Fruit fly (Drosophila melanogaster): ENCODE data around the gene Aplip1.

Gene Aplip1

DNA sequence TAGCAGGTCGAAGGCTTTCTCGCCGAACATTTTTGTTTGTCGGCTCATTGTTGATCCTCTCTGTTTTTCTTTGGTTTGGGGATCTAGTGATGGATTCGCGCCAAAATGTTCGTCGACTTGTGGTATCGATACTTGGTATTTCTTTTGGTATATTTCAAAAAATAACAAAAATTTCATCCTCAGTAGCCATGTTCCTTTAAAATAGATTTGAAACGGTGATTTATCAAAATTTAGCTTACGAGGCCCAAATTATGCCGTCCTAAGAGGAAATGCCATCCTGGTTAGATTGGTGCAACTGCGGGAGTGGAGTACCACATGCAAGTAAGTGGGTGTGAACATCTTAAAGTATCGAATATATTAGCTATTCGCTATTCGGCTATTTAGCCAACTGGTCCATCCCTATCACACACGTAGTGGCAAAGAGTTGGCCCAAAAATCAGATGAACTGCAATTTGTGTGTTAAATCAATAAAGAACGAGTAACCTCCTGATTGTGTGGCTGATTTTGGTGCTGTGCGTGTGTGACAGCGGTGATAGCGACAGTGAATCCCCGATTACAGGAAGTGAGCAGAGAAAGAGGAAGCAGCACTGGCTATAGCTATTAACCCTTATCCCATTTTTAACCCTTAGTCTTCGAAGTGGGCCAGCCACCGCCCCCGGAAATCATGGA, 51.6 kb downstream of the Aplip1 start, which contains the start of the genes Psf1 and Sac1 (continued):
- TF ChIP-seq CG15514 (GFP tag; optimal IDR thresholded peaks at IDR 0.05) (peak; percentile 56), Opbp (GFP tag; IDR thresholded peaks at IDR 0.05; ENCODE audit: partially characterized antibody) (peak; percentile 73), BEAF-32 (GFP tag; optimal IDR thresholded peaks at IDR 0.05) (peak; percentile 97), CG5245 (GFP tag; optimal IDR thresholded peaks at IDR 0.05) (peak; percentile 22), CG9817 (tag; optimal IDR thresholded peaks at IDR 0.05) (peak; percentile 57), CG6813 (GFP tag; optimal IDR thresholded peaks at IDR 0.05) (no peak), cwo (GFP tag; optimal IDR thresholded peaks at IDR 0.05) (no peak), CG6765 (GFP tag; optimal IDR thresholded peaks at IDR 0.05) (no peak), B-H1 (GFP tag; IDR thresholded peaks at IDR 0.05) (no peak), org-1 (GFP tag; optimal IDR thresholded peaks at IDR 0.05) (no peak), hkb (optimal IDR thresholded peaks at IDR 0.05) (peak; percentile 30), hkb (GFP tag; IDR thresholded peaks at IDR 0.05) (no peak), Meics (GFP tag; optimal IDR thresholded peaks at IDR 0.05) (peak; percentile 23), CG33557 (GFP tag; optimal IDR thresholded peaks at IDR 0.05) (peak; percentile 50), HLH54F (GFP tag; optimal IDR thresholded peaks at IDR 0.05) (peak; percentile 65), CG2116 (GFP tag; optimal IDR thresholded peaks at IDR 0.05) (peak; percentile 61), Doc3 (GFP tag; IDR thresholded peaks at IDR 0.05; ENCODE audit: partially characterized antibody) (peak; percentile 91), CG18262 (tag; optimal IDR thresholded peaks at IDR 0.05) (peak; percentile 48), CG7963 (GFP tag; IDR thresholded peaks at IDR 0.05; ENCODE audit: partially characterized antibody) (no peak), CG16813 (GFP tag; IDR thresholded peaks at IDR 0.05; ENCODE audit: partially characterized antibody) (peak; percentile 91), CG4617 (GFP tag; optimal IDR thresholded peaks at IDR 0.05; ENCODE audit: borderline replicate concordance) (peak; percentile 94), CG11695 (GFP tag; IDR thresholded peaks at IDR 0.05) (no peak), gcm2 (GFP tag; optimal IDR thresholded peaks at IDR 0.05) (no peak), Dref (GFP tag; IDR thresholded peaks at IDR 0.05) (peak; percentile 57), CG10462 (GFP tag; optimal IDR thresholded peaks at IDR 0.05) (no peak), CG10274 (GFP tag; optimal IDR thresholded peaks at IDR 0.05) (no peak), Atf-2 (GFP tag; optimal IDR thresholded peaks at IDR 0.05) (peak; percentile 28), trh (GFP tag; optimal IDR thresholded peaks at IDR 0.05) (no peak), CG7357 (GFP tag; IDR thresholded peaks at IDR 0.05) (peak; percentile 98), run (tag; optimal IDR thresholded peaks at IDR 0.05) (no peak), ab (GFP tag; optimal IDR thresholded peaks at IDR 0.05) (no peak), schlank (tag; optimal IDR thresholded peaks at IDR 0.05) (no peak), HLH3B (GFP tag; IDR thresholded peaks at IDR 0.05) (no peak), chn (GFP tag; optimal IDR thresholded peaks at IDR 0.05) (peak; percentile 18), H15 (GFP tag; IDR thresholded peaks at IDR 0.05) (no peak), zfh2 (GFP tag; optimal IDR thresholded peaks at IDR 0.05) (peak; percentile 67), her (GFP tag; optimal IDR thresholded peaks at IDR 0.05) (no peak), Hmr (GFP tag; optimal IDR thresholded peaks at IDR 0.05) (peak; percentile 23), CG6683 (GFP tag; optimal IDR thresholded peaks at IDR 0.05) (no peak), gfzf (GFP tag; optimal IDR thresholded peaks at IDR 0.05) (peak; percentile 56), Dip3 (GFP tag; optimal IDR thresholded peaks at IDR 0.05) (peak; percentile 46), Hr51 (GFP tag; optimal IDR thresholded peaks at IDR 0.05) (peak in 1 of 2 experiments; percentile 29), pnt (GFP tag; optimal IDR thresholded peaks at IDR 0.05) (peak; percentile 7), CG8290 (GFP tag; optimal IDR thresholded peaks at IDR 0.05) (no peak), CG8290 (tag; optimal IDR thresholded peaks at IDR 0.05) (peak in 1 of 2 experiments; percentile 27), CG14965 (GFP tag; optimal IDR thresholded peaks at IDR 0.05; ENCODE audit: borderline replicate concordance) (no peak), CG14710 (tag; optimal IDR thresholded peaks at IDR 0.05) (peak; percentile 81), bowl (GFP tag; IDR thresholded peaks at IDR 0.05) (no peak), Nf-YB (GFP tag; optimal IDR thresholded peaks at IDR 0.05) (no peak)

All from whole organism, embryonic.